Worm (Caenorhabditis elegans): ENCODE measurements around the gene T06E4.21.

T06E4.21 gene

DNA sequence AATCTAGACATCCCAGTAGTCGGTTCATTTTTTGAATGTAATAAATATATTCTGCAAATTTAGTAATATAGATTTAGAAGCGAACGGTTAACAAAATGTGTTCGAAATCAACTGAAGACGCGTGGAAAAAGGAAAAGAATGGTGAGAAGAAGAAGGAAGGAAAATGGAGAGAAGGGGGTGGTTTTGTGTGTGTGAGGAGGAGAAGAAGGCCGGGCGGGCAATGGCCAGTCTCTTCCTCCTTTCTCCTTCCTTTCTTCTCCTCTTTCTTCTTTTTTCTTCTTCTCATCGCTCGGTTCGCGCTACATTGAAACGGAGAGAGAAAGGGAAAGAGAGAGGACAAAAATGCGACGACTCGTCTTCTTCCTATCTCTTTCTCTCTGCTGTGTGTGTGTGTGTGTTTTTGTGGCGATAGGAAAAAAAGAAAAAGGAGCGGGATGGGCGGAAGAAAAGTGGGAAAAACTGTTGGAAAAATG, 40.8 kb downstream of the T06E4.21 start, which contains the start of gene ztf-9 (continued):
- TF ChIP-seq sox-4 (tag; optimal IDR thresholded peaks at IDR 0.05) (no peak), zag-1 (tag; optimal IDR thresholded peaks at IDR 0.05) (no peak), nhr-71 (tag; optimal IDR thresholded peaks at IDR 0.05) (peak; percentile 40), isw-1 (GFP tag; IDR thresholded peaks at IDR 0.05) (no peak), ceh-8 (GFP tag; optimal IDR thresholded peaks at IDR 0.05) (no peak), lin-15B (tag; optimal IDR thresholded peaks at IDR 0.05) (no peak), Y116A8C.19 (tag; optimal IDR thresholded peaks at IDR 0.05; ENCODE audit: borderline replicate concordance) (no peak), nhr-20 (tag; optimal IDR thresholded peaks at IDR 0.05) (peak; percentile 17), blmp-1 (tag; optimal IDR thresholded peaks at IDR 0.05) (peak; percentile 99), hpl-2 (GFP tag; optimal IDR thresholded peaks at IDR 0.05) (no peak), nhr-47 (tag; optimal IDR thresholded peaks at IDR 0.05) (peak; percentile 38), xbp-1 (tag; optimal IDR thresholded peaks at IDR 0.05) (peak; percentile 11), elt-3 (tag; optimal IDR thresholded peaks at IDR 0.05) (peak in 2 of 6 experiments; percentile 32 to 35), vab-15 (tag; optimal IDR thresholded peaks at IDR 0.05) (no peak), nhr-77 (tag; optimal IDR thresholded peaks at IDR 0.05) (peak; percentile 39), alr-1 (tag; optimal IDR thresholded peaks at IDR 0.05; ENCODE audit: borderline replicate concordance) (no peak), lin-14 (GFP tag; optimal IDR thresholded peaks at IDR 0.05) (peak; percentile 87), F16B12.6 (tag; optimal IDR thresholded peaks at IDR 0.05) (peak; percentile 58), sup-37 (GFP tag; optimal IDR thresholded peaks at IDR 0.05) (no peak)

DNA sequence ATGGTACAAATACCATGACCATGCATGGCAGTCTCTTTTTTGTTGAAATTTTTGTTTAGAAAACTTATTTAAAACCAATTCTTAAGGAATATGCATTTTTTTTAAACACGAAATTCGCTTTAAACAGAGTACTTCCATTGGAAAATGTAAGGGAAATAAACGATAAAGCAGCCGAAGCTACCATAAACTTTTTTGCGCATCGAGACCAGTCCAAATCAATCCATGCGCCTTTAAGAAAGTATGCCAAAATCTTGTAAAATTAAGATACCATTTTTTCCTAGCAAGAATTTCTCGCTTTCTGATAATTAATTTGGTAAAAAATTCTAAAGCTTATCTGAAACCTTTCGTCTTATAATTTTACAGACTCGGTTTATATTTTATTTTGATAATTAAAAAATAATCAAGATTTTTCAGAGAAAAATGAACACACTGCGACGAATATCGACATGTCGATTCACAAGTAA, 41.3 kb downstream of the T06E4.21 start, which contains the start of gene ZK287.7:
Gene ZK287.7, plus strand, starts transcription at position 414 of the 464 bp plus-strand sequence.
- TF ChIP-seq rnt-1 (tag; optimal IDR thresholded peaks at IDR 0.05) (no peak), irx-1 (tag; optimal IDR thresholded peaks at IDR 0.05) (no peak), ceh-63 (GFP tag; optimal IDR thresholded peaks at IDR 0.05) (no peak), nhr-71 (tag; optimal IDR thresholded peaks at IDR 0.05) (no peak), hlh-17 (GFP tag; optimal IDR thresholded peaks at IDR 0.05; ENCODE audit: borderline replicate concordance) (no peak), ces-1 (GFP tag; optimal IDR thresholded peaks at IDR 0.05) (no peak), lin-13 (GFP tag; optimal IDR thresholded peaks at IDR 0.05) (no peak), ama-1 (optimal IDR thresholded peaks at IDR 0.05) (no peak), pqm-1 (tag; optimal IDR thresholded peaks at IDR 0.05) (no peak), sptf-1 (tag; optimal IDR thresholded peaks at IDR 0.05) (no peak), swsn-7 (tag; optimal IDR thresholded peaks at IDR 0.05) (no peak), alr-1 (tag; optimal IDR thresholded peaks at IDR 0.05; ENCODE audit: borderline replicate concordance) (no peak), ztf-4 (tag; optimal IDR thresholded peaks at IDR 0.05) (no peak), egl-27 (tag; optimal IDR thresholded peaks at IDR 0.05) (no peak), lin-14 (GFP tag; optimal IDR thresholded peaks at IDR 0.05) (no peak), nhr-76 (tag; optimal IDR thresholded peaks at IDR 0.05) (no peak)

DNA sequence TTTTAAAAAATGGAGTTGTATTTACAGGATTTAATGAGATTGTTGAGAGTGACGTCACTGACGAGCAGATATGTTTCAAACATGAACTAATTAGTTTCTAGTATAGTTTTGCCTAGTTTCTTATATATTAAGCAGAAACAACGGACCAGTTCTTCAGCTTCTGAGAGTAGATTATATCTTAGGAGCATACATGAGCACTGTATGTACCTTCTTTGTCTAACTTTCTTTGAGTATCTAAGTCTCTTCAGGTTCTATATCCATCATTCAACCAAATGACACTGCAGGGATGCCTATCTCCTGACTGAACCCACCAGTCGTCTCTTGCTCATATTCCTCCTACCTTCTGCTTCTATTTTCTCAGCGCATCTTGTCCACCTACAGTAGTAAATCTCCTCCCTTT, 45.3 kb downstream of the T06E4.21 start, which contains the start of gene her-1:
Gene her-1, plus strand, starts transcription at position 301 of the 400 bp plus-strand sequence.
- no peak for TF ChIP-seq unc-98 (GFP tag; IDR thresholded peaks at IDR 0.05)
- TF ChIP-seq ama-1 (optimal IDR thresholded peaks at IDR 0.05), result no peak
- no peak for TF ChIP-seq hlh-4 (tag; optimal IDR thresholded peaks at IDR 0.05)
- TF ChIP-seq nhr-77 (tag; optimal IDR thresholded peaks at IDR 0.05), result no peak
- TF ChIP-seq pax-3 (tag; optimal IDR thresholded peaks at IDR 0.05), result no peak
- TF ChIP-seq elt-3 (tag; optimal IDR thresholded peaks at IDR 0.05), result no peak
- TF ChIP-seq egl-27 (tag; optimal IDR thresholded peaks at IDR 0.05), result no peak
- TF ChIP-seq dpl-1 (GFP tag; optimal IDR thresholded peaks at IDR 0.05), result no peak
- TF ChIP-seq mab-9 (GFP tag; IDR thresholded peaks at IDR 0.05), result no peak
- no peak for TF ChIP-seq tbx-2 (tag; optimal IDR thresholded peaks at IDR 0.05)
- TF ChIP-seq nhr-85 (tag), result no peak
- no peak for TF ChIP-seq nhr-12 (tag; optimal IDR thresholded peaks at IDR 0.05)
- TF ChIP-seq hlh-17 (GFP tag; optimal IDR thresholded peaks at IDR 0.05; ENCODE audit: borderline replicate concordance), result no peak
- no peak for TF ChIP-seq nhr-84 (tag; optimal IDR thresholded peaks at IDR 0.05)
- TF ChIP-seq tlp-1 (tag; optimal IDR thresholded peaks at IDR 0.05), result no peak
- no peak for TF ChIP-seq snpc-4 (tag; optimal IDR thresholded peaks at IDR 0.05)
- no peak for TF ChIP-seq lin-14 (GFP tag; optimal IDR thresholded peaks at IDR 0.05)
- no peak for TF ChIP-seq fkh-4 (tag; optimal IDR thresholded peaks at IDR 0.05; ENCODE audit: borderline replicate concordance)
